Fruit fly (Drosophila melanogaster) whole organism, adult: ENCODE results near the gene Taf2.

Experiments used
- CG11617 ChIP-seq: fragments of 200-800 bp; sonication (Bioruptor generic); optimal IDR thresholded peaks from 2 replicates; lab custom pipeline; 2017; ENCODE audit warnings: mild to moderate bottlenecking, missing biosample characterization, missing genetic modification reagents, missing genetic modification characterization
- CG12768 ChIP-seq: fragments of 200-800 bp; sonication (Bioruptor generic); optimal IDR thresholded peaks from 2 replicates; lab custom pipeline; 2017; ENCODE audit warnings: missing biosample characterization, missing genetic modification characterization, mild to moderate bottlenecking, moderate library complexity, missing genetic modification reagents
- CG1620 ChIP-seq: fragments of 200-800 bp; sonication (Bioruptor generic); optimal IDR thresholded peaks from 2 replicates; lab custom pipeline; 2016; ENCODE audit warnings: missing biosample characterization, missing genetic modification characterization
- CG33017 ChIP-seq: fragments of 200-800 bp; sonication (Bioruptor generic); optimal IDR thresholded peaks from 2 replicates; lab custom pipeline; 2018; ENCODE audit warnings: missing biosample characterization, mild to moderate bottlenecking, missing genetic modification characterization, moderate library complexity
- CG5204 ChIP-seq: fragments of 200-800 bp; sonication (Bioruptor generic); optimal IDR thresholded peaks from 2 replicates; lab custom pipeline; 2016; ENCODE audit warnings: missing biosample characterization, missing genetic modification characterization
- CG7045 ChIP-seq: fragments of 200-800 bp; sonication (Bioruptor generic); optimal IDR thresholded peaks from 2 replicates; lab custom pipeline; 2017; ENCODE audit warnings: missing biosample characterization, mild to moderate bottlenecking, missing genetic modification characterization
- Clk ChIP-seq: fragments of 200-800 bp; sonication (Bioruptor generic); optimal IDR thresholded peaks from 2 replicates; lab custom pipeline; 2017; ENCODE audit warnings: missing biosample characterization, missing genetic modification characterization
- Crg-1 ChIP-seq: fragments of 200-800 bp; sonication (Bioruptor generic); optimal IDR thresholded peaks from 2 replicates; lab custom pipeline; 2016; ENCODE audit warnings: missing biosample characterization, missing genetic modification characterization
- Hr96 ChIP-seq: fragments of 200-800 bp; sonication (Bioruptor generic); optimal IDR thresholded peaks from 2 replicates; lab custom pipeline; 2016; ENCODE audit warnings: missing biosample characterization, missing genetic modification characterization
- Mnt ChIP-seq: fragments of 200-800 bp; sonication (Bioruptor generic); optimal IDR thresholded peaks from 2 replicates; lab custom pipeline; 2016; ENCODE audit warnings: missing biosample characterization, mild to moderate bottlenecking, missing genetic modification characterization
- bab1 ChIP-seq: fragments of 200-800 bp; sonication (Bioruptor generic); optimal IDR thresholded peaks from 3 replicates; lab custom pipeline; 2019; ENCODE audit warnings: missing biosample characterization, mild to moderate bottlenecking, missing genetic modification characterization, moderate library complexity
- kay ChIP-seq: fragments of 200-800 bp; sonication (Bioruptor generic); peaks from one replicate; lab custom pipeline; 2016; ENCODE audit warnings: missing biosample characterization, missing genetic modification characterization, borderline replicate concordance
- ovo ChIP-seq: fragments of 200-800 bp; sonication (Bioruptor generic); optimal IDR thresholded peaks from 2 replicates; lab custom pipeline; 2016; ENCODE audit warnings: missing biosample characterization, missing genetic modification characterization

dm6 chr3L:9878685-9879084 lies 9.8 kb downstream of the Taf2 start, which contains the start of gene CG34382:
- TF ChIP-seq kay (GFP tag; lab: Kevin White, UChicago): no peak
- no peak for TF ChIP-seq bab1 (GFP tag; lab: Kevin White, UChicago)
- TF ChIP-seq ovo (GFP tag; lab: Kevin White, UChicago): no peak
- no peak for TF ChIP-seq CG12768 (GFP tag; lab: Kevin White, UChicago)
- no peak for TF ChIP-seq Hr96 (GFP tag; lab: Kevin White, UChicago)
- TF ChIP-seq Mnt (GFP tag; lab: Kevin White, UChicago): no peak
- no peak for TF ChIP-seq CG1620 (GFP tag; lab: Kevin White, UChicago)
- no peak for TF ChIP-seq Clk (GFP tag; lab: Kevin White, UChicago)
- no peak for TF ChIP-seq Crg-1
- no peak for TF ChIP-seq CG11617 (GFP tag; lab: Kevin White, UChicago)
- TF ChIP-seq CG33017 (tag; lab: Kevin White, UChicago): no peak
- TF ChIP-seq CG5204 (GFP tag; lab: Kevin White, UChicago): no peak
- no peak for TF ChIP-seq CG7045
